Worm (Caenorhabditis elegans): ENCODE results near the gene F35C8.8.

DNA sequence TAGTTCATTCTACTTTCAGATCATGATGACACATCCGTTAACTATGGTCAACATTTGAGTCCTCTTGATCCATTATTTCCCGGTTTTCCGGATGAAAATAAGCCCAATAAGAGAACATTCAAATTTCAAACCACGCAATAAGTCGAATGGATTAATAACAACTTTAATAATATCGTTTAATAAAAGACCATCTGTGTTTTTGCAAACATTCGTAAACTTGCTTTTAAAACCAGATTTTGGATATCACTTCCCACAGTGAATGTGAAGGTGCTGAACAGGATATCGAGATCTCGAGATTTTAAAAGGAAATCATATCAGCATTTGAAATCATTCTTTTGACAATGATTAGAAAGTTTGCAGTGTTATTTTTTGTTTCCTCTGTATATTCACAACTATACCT, 30.4 kb downstream of the F35C8.8 start, which contains the start of gene C26B9.7:
- TF ChIP-seq ama-1 (optimal IDR thresholded peaks at IDR 0.05) (no peak), tbx-11 (GFP tag; IDR thresholded peaks at IDR 0.05) (no peak), sea-1 (GFP tag; conservative IDR thresholded peaks at IDR 0.05) (no peak), tra-4 (tag; optimal IDR thresholded peaks at IDR 0.05) (no peak), flt-1 (GFP tag; IDR thresholded peaks at IDR 0.05) (no peak), aly-1 (tag; optimal IDR thresholded peaks at IDR 0.05) (no peak), hnd-1 (tag; optimal IDR thresholded peaks at IDR 0.05) (no peak), ceh-13 (GFP tag; optimal IDR thresholded peaks at IDR 0.05) (no peak), tbx-37 (GFP tag; conservative IDR thresholded peaks at IDR 0.05) (no peak), scrt-1 (GFP tag; IDR thresholded peaks at IDR 0.05) (no peak), pes-1 (GFP tag; IDR thresholded peaks at IDR 0.05) (no peak), B0310.2 (tag; optimal IDR thresholded peaks at IDR 0.05) (no peak), F13C5.2 (tag; optimal IDR thresholded peaks at IDR 0.05) (no peak), hmg-4 (GFP tag; optimal IDR thresholded peaks at IDR 0.05) (no peak)

Data from whole organism, early embryonic.